Worm (Caenorhabditis elegans) whole organism, L3 larva: ENCODE results near the gene C27H6.8.

Experiments used
- aly-2 ChIP-seq: fragments of 150-350 bp; optimal IDR thresholded peaks from 2 replicates; lab custom pipeline; 2014; ENCODE audit warnings: missing biosample characterization, missing genetic modification characterization
- egl-27 ChIP-seq: sonication (generic microtip); optimal IDR thresholded peaks from 4 replicates; lab custom pipeline; 2017; ENCODE audit warnings: missing biosample characterization, missing genetic modification reagents, missing genetic modification characterization
- fos-1 ChIP-seq: fragments of 150-350 bp; optimal IDR thresholded peaks from 2 replicates; lab custom pipeline; 2014; ENCODE audit warnings: missing biosample characterization, missing genetic modification characterization
- jun-1 ChIP-seq: fragments of 150-350 bp; optimal IDR thresholded peaks from 2 replicates; lab custom pipeline; 2014; ENCODE audit warnings: missing biosample characterization, missing genetic modification reagents, missing genetic modification characterization
- lin-39 ChIP-seq: fragments of 150-350 bp; optimal IDR thresholded peaks from 2 replicates; lab custom pipeline; 2018; ENCODE audit warnings: missing biosample characterization, missing genetic modification reagents, missing genetic modification characterization
- mdl-1 ChIP-seq: fragments of 150-350 bp; optimal IDR thresholded peaks from 2 replicates; lab custom pipeline; 2014; ENCODE audit warnings: missing biosample characterization, missing genetic modification characterization
- nhr-12 ChIP-seq: fragments of 150-350 bp; optimal IDR thresholded peaks from 2 replicates; lab custom pipeline; 2014; ENCODE audit warnings: missing biosample characterization, missing genetic modification characterization
- nhr-25 ChIP-seq: sonication (generic microtip); optimal IDR thresholded peaks from 2 replicates; lab custom pipeline; 2017; ENCODE audit warnings: missing biosample characterization, missing genetic modification characterization
- nhr-43 ChIP-seq: sonication (generic microtip); optimal IDR thresholded peaks from 2 replicates; lab custom pipeline; 2016; ENCODE audit warnings: mild to moderate bottlenecking, missing genetic modification characterization, missing compliant biosample characterization; ENCODE audit not compliant: poor library complexity, severe bottlenecking
- pqm-1 ChIP-seq: fragments of 150-350 bp; optimal IDR thresholded peaks from 2 replicates; lab custom pipeline; 2017; ENCODE audit warnings: missing biosample characterization, missing genetic modification characterization, inconsistent platforms
- sea-2 ChIP-seq: fragments of 150-350 bp; sonication (generic microtip); optimal IDR thresholded peaks from 4 replicates; lab custom pipeline; 2014; ENCODE audit warnings: missing biosample characterization, missing genetic modification reagents, missing genetic modification characterization
- skn-1 ChIP-seq: fragments of 150-350 bp; optimal IDR thresholded peaks from 2 replicates; lab custom pipeline; 2014; ENCODE audit warnings: missing biosample characterization, missing genetic modification characterization
- zag-1 ChIP-seq: fragments of 150-350 bp; optimal IDR thresholded peaks from 2 replicates; lab custom pipeline; 2014; ENCODE audit warnings: missing biosample characterization, missing genetic modification characterization
- ztf-11 ChIP-seq: fragments of 150-350 bp; optimal IDR thresholded peaks from 2 replicates; lab custom pipeline; 2014; ENCODE audit warnings: missing biosample characterization, missing genetic modification characterization

DNA sequence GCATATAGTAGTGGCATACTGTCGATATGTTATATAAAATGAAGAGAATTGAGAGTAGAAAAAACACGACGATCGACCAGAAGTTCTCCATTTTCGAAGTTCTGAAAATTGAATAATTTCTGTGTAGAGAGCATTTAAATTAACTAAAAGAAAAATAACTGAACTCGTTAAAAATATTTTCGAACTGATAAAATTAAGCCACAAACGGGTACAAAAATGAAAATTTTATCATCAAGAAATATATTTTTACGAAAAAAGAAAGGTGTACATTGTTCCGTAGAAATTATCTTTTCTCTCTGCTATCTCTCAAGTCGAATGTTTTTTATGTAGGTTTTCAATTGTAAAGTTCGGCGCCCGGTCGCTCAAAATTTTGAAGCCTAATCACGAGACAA, 43.4 kb upstream of the C27H6.8 start, which contains the start of gene acl-2:
- TF ChIP-seq mdl-1 (tag; lab: Kevin White, UChicago) (no peak), nhr-12 (tag; lab: Kevin White, UChicago) (no peak), jun-1 (no peak), ztf-11 (tag; lab: Kevin White, UChicago) (no peak), aly-2 (no peak), nhr-25 (tag; lab: Kevin White, UChicago) (no peak), skn-1 (no peak), zag-1 (tag; lab: Kevin White, UChicago) (no peak), fos-1 (tag; lab: Kevin White, UChicago) (no peak), sea-2 (GFP tag; lab: Kevin White, UChicago) (no peak), lin-39 (no peak), pqm-1 (no peak), nhr-43 (tag; lab: Kevin White, UChicago) (no peak), egl-27 (tag; lab: Kevin White, UChicago) (no peak)
